Fruit fly (Drosophila melanogaster): Measurements from ENCODE around the gene Ag5r2.
A peak's percentile ranks its signal among the peaks of the same experiment; 100 is the strongest.

The Ag5r2 gene

dm6 chrX:14765737-14766253 lies 18.1 kb downstream of the Ag5r2 start, which contains the start of gene CG15890 (continued):
- TF ChIP-seq CG1647 (GFP tag; optimal IDR thresholded peaks at IDR 0.05) (no peak), CG2875 (GFP tag; optimal IDR thresholded peaks at IDR 0.05) (peak; percentile 23), sr (GFP tag; IDR thresholded peaks at IDR 0.05) (no peak), trh (GFP tag; optimal IDR thresholded peaks at IDR 0.05) (no peak), Antp (GFP tag; optimal IDR thresholded peaks at IDR 0.05) (no peak), BtbVII (GFP tag; optimal IDR thresholded peaks at IDR 0.05) (peak; percentile 64), dati (GFP tag; IDR thresholded peaks at IDR 0.05) (no peak), crc (GFP tag; optimal IDR thresholded peaks at IDR 0.05) (no peak), CG15696 (tag; optimal IDR thresholded peaks at IDR 0.05) (no peak), CG5245 (GFP tag; optimal IDR thresholded peaks at IDR 0.05) (peak; percentile 39), slou (GFP tag; optimal IDR thresholded peaks at IDR 0.05) (no peak), repo (GFP tag; optimal IDR thresholded peaks at IDR 0.05) (no peak), wor (GFP tag; IDR thresholded peaks at IDR 0.05) (0 out of 2 replicates have a peak, but pooled peaks have one; percentile 15), CG33213 (GFP tag; optimal IDR thresholded peaks at IDR 0.05) (no peak), vfl (GFP tag; optimal IDR thresholded peaks at IDR 0.05) (no peak), CG7556 (GFP tag; optimal IDR thresholded peaks at IDR 0.05) (peak; percentile 83), CG7745 (tag; optimal IDR thresholded peaks at IDR 0.05) (no peak), exex (tag; optimal IDR thresholded peaks at IDR 0.05) (no peak), bigmax (GFP tag; optimal IDR thresholded peaks at IDR 0.05) (no peak), h (optimal IDR thresholded peaks at IDR 0.05) (no peak), scrt (GFP tag; optimal IDR thresholded peaks at IDR 0.05) (peak; percentile 2), CG8478 (optimal IDR thresholded peaks at IDR 0.05) (no peak), CkIIα-i1 (GFP tag; IDR thresholded peaks at IDR 0.05) (no peak), org-1 (GFP tag; optimal IDR thresholded peaks at IDR 0.05) (peak; percentile 51), caup (GFP tag; optimal IDR thresholded peaks at IDR 0.05; ENCODE audit: severe bottlenecking) (peak; percentile 45), CG16779 (GFP tag; IDR thresholded peaks at IDR 0.05) (no peak), NK7.1 (GFP tag; optimal IDR thresholded peaks at IDR 0.05) (no peak), Ssrp (tag; optimal IDR thresholded peaks at IDR 0.05) (peak; percentile 66), CG6813 (GFP tag; optimal IDR thresholded peaks at IDR 0.05) (peak; percentile 35), CG4328 (GFP tag; optimal IDR thresholded peaks at IDR 0.05) (no peak), gfzf (GFP tag; optimal IDR thresholded peaks at IDR 0.05) (no peak), CG2678 (tag; optimal IDR thresholded peaks at IDR 0.05) (peak; percentile 73), gsb (GFP tag; IDR thresholded peaks at IDR 0.05) (no peak), CG6254 (GFP tag; optimal IDR thresholded peaks at IDR 0.05) (no peak), zfh1 (GFP tag; IDR thresholded peaks at IDR 0.05) (0 out of 3 replicates have a peak, but pooled peaks have one; percentile 10), CG9215 (GFP tag; IDR thresholded peaks at IDR 0.05) (peak; percentile 27; the same call in 1 of the 2 replicates), CG17361 (GFP tag; IDR thresholded peaks at IDR 0.05) (peak; percentile 82), Six4 (GFP tag; optimal IDR thresholded peaks at IDR 0.05) (peak; percentile 53), Sry-δ (GFP tag; optimal IDR thresholded peaks at IDR 0.05) (no peak), E2f1 (GFP tag; IDR thresholded peaks at IDR 0.05) (no peak), nom (GFP tag; optimal IDR thresholded peaks at IDR 0.05) (no peak), CG6854 (GFP tag; optimal IDR thresholded peaks at IDR 0.05) (peak; percentile 8), emc (GFP tag; optimal IDR thresholded peaks at IDR 0.05) (no peak), cato (GFP tag; optimal IDR thresholded peaks at IDR 0.05; ENCODE audit: borderline replicate concordance) (no peak), CG15011 (GFP tag; optimal IDR thresholded peaks at IDR 0.05) (peak; percentile 47), CG11696 (GFP tag; IDR thresholded peaks at IDR 0.05) (no peak), CG3838 (GFP tag; optimal IDR thresholded peaks at IDR 0.05) (no peak), Mad (GFP tag; optimal IDR thresholded peaks at IDR 0.05) (peak; percentile 1), CG15073 (GFP tag; optimal IDR thresholded peaks at IDR 0.05) (no peak), Vsx1 (GFP tag; optimal IDR thresholded peaks at IDR 0.05) (no peak), Hmr (GFP tag; optimal IDR thresholded peaks at IDR 0.05) (peak; percentile 58), Sox100B (GFP tag; optimal IDR thresholded peaks at IDR 0.05) (peak; percentile 84)
